Fruit fly (Drosophila melanogaster): ENCODE data around the gene CG17472.

- TF ChIP-seq pan (optimal IDR thresholded peaks at IDR 0.05) (no peak), psq (optimal IDR thresholded peaks at IDR 0.05) (no peak)
These were observed 8.8 kb downstream of the CG17472 start, which contains the start of gene CG17470 for dm6 chr2L:20643144-20643543.
